Fruit fly (Drosophila melanogaster): Measurements from ENCODE around the gene CG14109.

The CG14109 gene

dm6 chr3L:13450177-13450793 lies 9.6 kb downstream of the CG14109 start, which contains the start of the genes JMJD7 and CG10738 (continued):
- TF ChIP-seq Deaf1 (tag; optimal IDR thresholded peaks at IDR 0.05): peak; percentile 33
- TF ChIP-seq MESR4 (GFP tag; optimal IDR thresholded peaks at IDR 0.05): peak; percentile 15
- TF ChIP-seq dan (GFP tag; IDR thresholded peaks at IDR 0.05): no peak
- peak; percentile 10 for TF ChIP-seq zen (tag; optimal IDR thresholded peaks at IDR 0.05)
- TF ChIP-seq CG2712 (tag; optimal IDR thresholded peaks at IDR 0.05): peak; percentile 64
- no peak for TF ChIP-seq HLHmδ (GFP tag; optimal IDR thresholded peaks at IDR 0.05)
- TF ChIP-seq Blimp-1 (GFP tag; optimal IDR thresholded peaks at IDR 0.05): peak; percentile 80
- TF ChIP-seq stwl (tag; optimal IDR thresholded peaks at IDR 0.05): peak; percentile 33
- no peak for TF ChIP-seq CG13287 (GFP tag; IDR thresholded peaks at IDR 0.05; ENCODE audit: partially characterized antibody)
- TF ChIP-seq pzg (GFP tag; optimal IDR thresholded peaks at IDR 0.05): peak; percentile 64
- peak; percentile 62 for TF ChIP-seq CG4820 (GFP tag; optimal IDR thresholded peaks at IDR 0.05)
- TF ChIP-seq Max (GFP tag; optimal IDR thresholded peaks at IDR 0.05): peak; percentile 74
- TF ChIP-seq cg (GFP tag; optimal IDR thresholded peaks at IDR 0.05): no peak
- peak; percentile 81 for TF ChIP-seq CG11504 (tag; optimal IDR thresholded peaks at IDR 0.05)
- no peak for TF ChIP-seq Spps (tag; optimal IDR thresholded peaks at IDR 0.05)
- TF ChIP-seq CG17186 (GFP tag; optimal IDR thresholded peaks at IDR 0.05): no peak
- no peak for TF ChIP-seq gcm (GFP tag; optimal IDR thresholded peaks at IDR 0.05)
- TF ChIP-seq HLH4C (GFP tag; IDR thresholded peaks at IDR 0.05; ENCODE audit: partially characterized antibody): no peak
- no peak for TF ChIP-seq sna (GFP tag; IDR thresholded peaks at IDR 0.05; ENCODE audit: partially characterized antibody)
- peak; percentile 27 for TF ChIP-seq CG6813 (GFP tag; optimal IDR thresholded peaks at IDR 0.05)
- TF ChIP-seq CG15601 (tag; optimal IDR thresholded peaks at IDR 0.05): no peak
- TF ChIP-seq CG17612 (GFP tag; IDR thresholded peaks at IDR 0.05): no peak
- peak; percentile 32 for TF ChIP-seq Sry-β (GFP tag; optimal IDR thresholded peaks at IDR 0.05)
- peak; percentile 22 for TF ChIP-seq Sin3A (optimal IDR thresholded peaks at IDR 0.05)
- peak; percentile 45 for TF ChIP-seq CG2120 (GFP tag; optimal IDR thresholded peaks at IDR 0.05)
- TF ChIP-seq vnd (GFP tag; IDR thresholded peaks at IDR 0.05; ENCODE audit: partially characterized antibody): no peak
- TF ChIP-seq sob (GFP tag; IDR thresholded peaks at IDR 0.05): peak; percentile 79
- peak; percentile 79 for TF ChIP-seq sens-2 (GFP tag; IDR thresholded peaks at IDR 0.05)
- no peak for TF ChIP-seq Hr3 (GFP tag; optimal IDR thresholded peaks at IDR 0.05)
- peak; percentile 51; the same call in 1 of the 2 replicates for TF ChIP-seq CG31441 (GFP tag; IDR thresholded peaks at IDR 0.05)
- peak; percentile 37 for TF ChIP-seq NfI (GFP tag; optimal IDR thresholded peaks at IDR 0.05)
- TF ChIP-seq CG12236 (GFP tag; optimal IDR thresholded peaks at IDR 0.05): no peak
- peak; percentile 31 for TF ChIP-seq zfh2 (GFP tag; optimal IDR thresholded peaks at IDR 0.05)
- TF ChIP-seq prd (optimal IDR thresholded peaks at IDR 0.05): no peak
- TF ChIP-seq prd (GFP tag; IDR thresholded peaks at IDR 0.05): peak; percentile 64
- no peak for TF ChIP-seq ewg (GFP tag; optimal IDR thresholded peaks at IDR 0.05)
- no peak for TF ChIP-seq chn (GFP tag; optimal IDR thresholded peaks at IDR 0.05)
- peak; percentile 27 for TF ChIP-seq Hsf (GFP tag; optimal IDR thresholded peaks at IDR 0.05)
- TF ChIP-seq CG32772 (GFP tag; IDR thresholded peaks at IDR 0.05): peak; percentile 75
- TF ChIP-seq CG8765 (GFP tag; IDR thresholded peaks at IDR 0.05): peak; percentile 33; the same call in 1 of the 2 replicates
- TF ChIP-seq CG5245 (GFP tag; optimal IDR thresholded peaks at IDR 0.05): peak; percentile 73
- no peak for TF ChIP-seq amos (GFP tag; IDR thresholded peaks at IDR 0.05; ENCODE audit: partially characterized antibody)
- TF ChIP-seq Asciz (GFP tag; optimal IDR thresholded peaks at IDR 0.05): no peak
- peak; percentile 84 for TF ChIP-seq CG14710 (tag; optimal IDR thresholded peaks at IDR 0.05)
- TF ChIP-seq CkIIα-i1 (GFP tag; IDR thresholded peaks at IDR 0.05): no peak
- peak; percentile 68 for TF ChIP-seq HLH3B (GFP tag; IDR thresholded peaks at IDR 0.05)
- TF ChIP-seq chinmo (GFP tag; IDR thresholded peaks at IDR 0.05; ENCODE audit: partially characterized antibody): no peak
- TF ChIP-seq Side (GFP tag; optimal IDR thresholded peaks at IDR 0.05): no peak
- no peak for TF ChIP-seq knrl (GFP tag; IDR thresholded peaks at IDR 0.05; ENCODE audit: partially characterized antibody)
- TF ChIP-seq ssp (GFP tag; IDR thresholded peaks at IDR 0.05): peak; percentile 37
